Worm (Caenorhabditis elegans): ENCODE data around the gene srx-86.

ce11 chrV:11521448-11521847, 41.3 kb upstream of the srx-86 start, which contains the start of gene pafo-1:
- TF ChIP-seq klf-2 (GFP tag; conservative IDR thresholded peaks at IDR 0.05) (no peak), flt-1 (GFP tag; IDR thresholded peaks at IDR 0.05) (peak; percentile 67; the same call in 1 of the 2 replicates), ref-1 (GFP tag; conservative IDR thresholded peaks at IDR 0.05) (no peak), ztf-29 (GFP tag; IDR thresholded peaks at IDR 0.05) (no peak), T22C8.4 (GFP tag; IDR thresholded peaks at IDR 0.05) (no peak; the same call in 1 of the 2 replicates), cog-1 (tag; optimal IDR thresholded peaks at IDR 0.05) (peak; percentile 52), tab-1 (GFP tag; IDR thresholded peaks at IDR 0.05) (peak; percentile 30; the same call in 1 of the 2 replicates), med-1 (GFP tag; optimal IDR thresholded peaks at IDR 0.05; ENCODE audit: insufficient read depth) (peak; percentile 27), ztf-23 (GFP tag; IDR thresholded peaks at IDR 0.05) (peak; percentile 78)

Measured in whole organism, midembryonic.